Fruit fly (Drosophila melanogaster) whole organism: ENCODE data around the gene Sfp77F.

ENCODE experiments used
- CG8478 ChIP-seq: fragments of >200 bp; optimal IDR thresholded peaks from 2 replicates; lab custom pipeline; 2018; ENCODE audit warnings: inconsistent platforms
- Dll ChIP-seq: fragments of >200 bp; optimal IDR thresholded peaks from 2 replicates; lab custom pipeline; 2017
- pan ChIP-seq: fragments of >200 bp; optimal IDR thresholded peaks from 2 replicates; lab custom pipeline; 2017
- psq ChIP-seq: fragments of >200 bp; optimal IDR thresholded peaks from 2 replicates; lab custom pipeline; 2017
- usp ChIP-seq: fragments of >200 bp; optimal IDR thresholded peaks from 2 replicates; lab custom pipeline; 2017; ENCODE audit warnings: missing biosample characterization, missing genetic modification characterization, mixed read lengths

DNA sequence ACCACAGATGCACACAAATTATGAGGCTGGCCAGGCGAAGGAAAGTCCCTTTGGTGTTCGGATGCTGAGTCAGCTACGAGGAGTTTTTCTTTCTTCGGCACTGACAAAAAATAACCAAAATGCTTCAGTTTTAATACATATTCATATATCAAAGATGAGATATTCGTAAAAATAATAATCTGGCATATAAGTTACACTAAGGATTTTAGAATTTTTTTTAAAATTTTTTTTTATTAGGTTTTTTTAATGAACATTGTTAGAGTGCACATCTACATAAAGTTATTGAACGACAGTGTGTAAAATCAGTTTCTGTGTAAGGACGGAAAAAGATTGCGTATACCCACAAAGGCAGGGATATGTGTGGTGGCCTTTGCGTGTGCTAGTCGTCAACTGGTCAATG, 9.7 kb upstream of the Sfp77F start:
- TF ChIP-seq usp: no peak
- no peak for TF ChIP-seq Dll (lab: Kevin White, UChicago)
- no peak for TF ChIP-seq CG8478 (lab: Kevin White, UChicago)
- no peak for TF ChIP-seq pan (lab: Kevin White, UChicago)
- TF ChIP-seq psq (lab: Kevin White, UChicago): no peak
